Worm (Caenorhabditis elegans) whole organism, midembryonic: ENCODE data around the gene F36D4.1.

Experiments
- T22C8.4 ChIP-seq: fragments of 200-800 bp; sonication (Bioruptor generic); IDR thresholded peaks from 2 replicates; pipeline ENCODE4 v1.3.6; 2022; ENCODE audit warnings: missing genetic modification characterization, missing compliant biosample characterization
- cog-1 ChIP-seq: sonication (generic microtip); optimal IDR thresholded peaks from 2 replicates; lab custom pipeline; 2016; ENCODE audit warnings: missing genetic modification characterization, missing compliant biosample characterization
- flt-1 ChIP-seq: fragments of 200-800 bp; sonication (Bioruptor generic); IDR thresholded peaks from 2 replicates; pipeline ENCODE4 v1.3.6; 2022; ENCODE audit warnings: missing genetic modification characterization, missing compliant biosample characterization
- klf-2 ChIP-seq: fragments of 200-800 bp; sonication (Bioruptor generic); conservative IDR thresholded peaks from 2 replicates; pipeline ENCODE4 v1.3.6; 2022; ENCODE audit warnings: missing genetic modification reagents, missing genetic modification characterization, missing compliant biosample characterization
- med-1 ChIP-seq: sonication (generic microtip); optimal IDR thresholded peaks from 2 replicates; lab custom pipeline; 2017; ENCODE audit warnings: missing genetic modification characterization, mild to moderate bottlenecking, missing compliant biosample characterization, antibody characterized with exemption, missing genetic modification reagents; ENCODE audit not compliant: insufficient read depth
- ref-1 ChIP-seq: fragments of 200-800 bp; sonication (Bioruptor generic); conservative IDR thresholded peaks from 2 replicates; pipeline ENCODE4 v1.3.6; 2022; ENCODE audit warnings: missing genetic modification reagents, missing genetic modification characterization, missing compliant biosample characterization
- tab-1 ChIP-seq: fragments of 200-800 bp; sonication (Bioruptor generic); IDR thresholded peaks from 2 replicates; pipeline ENCODE4 v1.3.6; 2022; ENCODE audit warnings: missing genetic modification characterization, missing compliant biosample characterization
- ztf-23 ChIP-seq: fragments of 200-800 bp; sonication (Bioruptor generic); IDR thresholded peaks from 2 replicates; pipeline ENCODE4 v1.3.6; 2022; ENCODE audit warnings: missing genetic modification reagents, missing genetic modification characterization, missing compliant biosample characterization
- ztf-29 ChIP-seq: fragments of 200-800 bp; sonication (Bioruptor generic); IDR thresholded peaks from 2 replicates; pipeline ENCODE4 v1.3.6; 2022; ENCODE audit warnings: missing genetic modification reagents, missing genetic modification characterization, missing compliant biosample characterization

DNA sequence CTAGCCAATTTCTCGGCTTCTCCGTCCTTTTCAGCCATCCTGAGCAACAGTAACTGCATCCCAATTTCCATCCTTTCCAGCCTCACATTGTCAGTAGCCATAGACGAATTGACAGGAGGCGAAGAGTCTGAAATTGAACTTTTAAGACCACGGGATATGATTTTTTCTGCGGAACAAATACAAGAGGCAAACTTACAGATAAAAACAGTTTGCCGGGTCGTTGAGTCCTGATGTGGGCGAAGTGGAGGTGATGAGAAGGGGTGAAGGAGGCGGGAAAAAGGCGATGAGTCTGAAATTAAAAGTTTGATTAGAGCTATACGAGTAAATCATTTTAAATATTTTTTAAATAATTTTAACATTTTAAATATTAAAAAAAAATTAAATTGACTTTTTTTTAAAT, 10.4 kb downstream of the F36D4.1 start, which contains the start of gene F36D4.6:
- TF ChIP-seq flt-1 (GFP tag; lab: Robert Waterston, UW): no peak
- TF ChIP-seq ztf-29 (GFP tag; lab: Robert Waterston, UW): no peak
- TF ChIP-seq klf-2 (GFP tag; lab: Robert Waterston, UW): no peak
- no peak for TF ChIP-seq cog-1 (tag; lab: Kevin White, UChicago)
- no peak for TF ChIP-seq ref-1 (GFP tag; lab: Robert Waterston, UW)
- TF ChIP-seq ztf-23 (GFP tag; lab: Robert Waterston, UW): no peak
- TF ChIP-seq T22C8.4: no peak
- TF ChIP-seq med-1: no peak
- no peak for TF ChIP-seq tab-1 (GFP tag; lab: Robert Waterston, UW)
